Worm (Caenorhabditis elegans) whole organism, late embryonic: Measurements from ENCODE around the gene daf-10.

Experiments used
- ceh-31 ChIP-seq: sonication (generic microtip); optimal IDR thresholded peaks from 2 replicates; lab custom pipeline; 2016; ENCODE audit warnings: missing genetic modification characterization, missing compliant biosample characterization
- fkh-10 ChIP-seq: fragments of 150-350 bp; optimal IDR thresholded peaks from 2 replicates; lab custom pipeline; 2014; ENCODE audit warnings: missing biosample characterization, missing genetic modification reagents, missing genetic modification characterization
- nhr-11 ChIP-seq: fragments of 150-350 bp; optimal IDR thresholded peaks from 2 replicates; lab custom pipeline; 2014; ENCODE audit warnings: missing biosample characterization, missing genetic modification characterization
- ttx-3 ChIP-seq: sonication (generic microtip); optimal IDR thresholded peaks from 2 replicates; lab custom pipeline; 2016; ENCODE audit warnings: missing genetic modification reagents, missing genetic modification characterization, missing compliant biosample characterization

ce11 chrIV:9112019-9112418 lies 34.0 kb downstream of the daf-10 start:
- TF ChIP-seq nhr-11 (tag; lab: Kevin White, UChicago) (no peak), ceh-31 (no peak), ttx-3 (tag; lab: Kevin White, UChicago) (no peak), fkh-10 (GFP tag; lab: Kevin White, UChicago) (no peak)
